Fruit fly (Drosophila melanogaster) whole organism, pupa: ENCODE results near the gene Obp19c.

Experiments used
- CG10348 ChIP-seq: fragments of 200-800 bp; sonication (Bioruptor generic); IDR thresholded peaks from 2 replicates; pipeline ENCODE4 v1.3.6; 2022; ENCODE audit warnings: missing biosample characterization, missing genetic modification characterization
- CG12605 ChIP-seq: fragments of 200-800 bp; sonication (Bioruptor generic); IDR thresholded peaks from 2 replicates; pipeline ENCODE4 v1.3.6; 2022; ENCODE audit warnings: missing biosample characterization, missing genetic modification characterization
- CG13204 ChIP-seq: fragments of 200-800 bp; sonication (Bioruptor generic); optimal IDR thresholded peaks from 2 replicates; lab custom pipeline; 2018; ENCODE audit warnings: missing biosample characterization, mild to moderate bottlenecking, missing genetic modification characterization, moderate library complexity
- CG14655 ChIP-seq: fragments of 200-800 bp; sonication (Bioruptor generic); optimal IDR thresholded peaks from 3 replicates; lab custom pipeline; 2017; ENCODE audit warnings: mild to moderate bottlenecking, missing biosample characterization, missing genetic modification reagents, missing genetic modification characterization
- CG15710 ChIP-seq: fragments of 200-800 bp; sonication (Bioruptor generic); optimal IDR thresholded peaks from 2 replicates; lab custom pipeline; 2018; ENCODE audit warnings: missing biosample characterization, mild to moderate bottlenecking, missing genetic modification characterization, moderate library complexity
- CG17806 ChIP-seq: fragments of 200-800 bp; sonication (Bioruptor generic); optimal IDR thresholded peaks from 2 replicates; lab custom pipeline; 2018; ENCODE audit warnings: missing biosample characterization, mild to moderate bottlenecking, missing genetic modification characterization, moderate library complexity
- CG32121 ChIP-seq: fragments of 200-800 bp; sonication (Bioruptor generic); IDR thresholded peaks from 2 replicates; pipeline ENCODE4 v1.3.6; 2022; ENCODE audit warnings: missing biosample characterization, missing genetic modification characterization
- CG34367 ChIP-seq: fragments of 200-800 bp; sonication (Bioruptor generic); optimal IDR thresholded peaks from 2 replicates; lab custom pipeline; 2018; ENCODE audit warnings: missing biosample characterization, mild to moderate bottlenecking, missing genetic modification characterization
- CG4496 ChIP-seq: fragments of 200-800 bp; sonication (Bioruptor generic); IDR thresholded peaks from 3 replicates; pipeline ENCODE4 v1.3.6; 2022; ENCODE audit warnings: missing biosample characterization, missing genetic modification characterization
- CG8159 ChIP-seq: fragments of 200-800 bp; sonication (Bioruptor generic); optimal IDR thresholded peaks from 3 replicates; lab custom pipeline; 2018; ENCODE audit warnings: missing biosample characterization, mild to moderate bottlenecking, missing genetic modification characterization, moderate library complexity
- CG8301 ChIP-seq: fragments of 200-800 bp; sonication (Bioruptor generic); optimal IDR thresholded peaks from 2 replicates; lab custom pipeline; 2018; ENCODE audit warnings: missing biosample characterization, mild to moderate bottlenecking, missing genetic modification characterization
- CG9948 ChIP-seq: fragments of 200-800 bp; sonication (Bioruptor generic); optimal IDR thresholded peaks from 2 replicates; lab custom pipeline; 2018; ENCODE audit warnings: missing biosample characterization, mild to moderate bottlenecking, missing genetic modification characterization, moderate library complexity
- D1 ChIP-seq: fragments of 200-800 bp; sonication (Bioruptor generic); optimal IDR thresholded peaks from 2 replicates; lab custom pipeline; 2018; ENCODE audit warnings: missing biosample characterization, mild to moderate bottlenecking, missing genetic modification characterization, moderate library complexity
- EcR ChIP-seq: fragments of 200-800 bp; sonication (Bioruptor generic); optimal IDR thresholded peaks from 3 replicates; lab custom pipeline; 2019; ENCODE audit warnings: missing biosample characterization, missing genetic modification characterization, mild to moderate bottlenecking, moderate library complexity, missing genetic modification reagents
- Ets98B ChIP-seq: fragments of 200-800 bp; sonication (Bioruptor generic); IDR thresholded peaks from 2 replicates; pipeline ENCODE4 v1.3.6; 2022; ENCODE audit warnings: missing biosample characterization, missing genetic modification characterization
- Pif1A ChIP-seq: fragments of 200-800 bp; sonication (Bioruptor generic); optimal IDR thresholded peaks from 3 replicates; lab custom pipeline; 2016; ENCODE audit warnings: missing biosample characterization, missing genetic modification characterization
- Pif1B ChIP-seq: fragments of 200-800 bp; sonication (Bioruptor generic); optimal IDR thresholded peaks from 3 replicates; lab custom pipeline; 2016; ENCODE audit warnings: missing biosample characterization, missing genetic modification characterization
- Snoo ChIP-seq: fragments of 200-800 bp; sonication (Bioruptor generic); optimal IDR thresholded peaks from 3 replicates; lab custom pipeline; 2017; ENCODE audit warnings: missing biosample characterization, mild to moderate bottlenecking, missing genetic modification characterization, inconsistent platforms
- fd96Ca ChIP-seq: fragments of 200-800 bp; sonication (Bioruptor generic); IDR thresholded peaks from 3 replicates; pipeline ENCODE4 v1.3.6; 2022; ENCODE audit warnings: missing biosample characterization, missing genetic modification characterization
- gl ChIP-seq: fragments of 200-800 bp; sonication (Bioruptor generic); optimal IDR thresholded peaks from 2 replicates; lab custom pipeline; 2018; ENCODE audit warnings: missing biosample characterization, mild to moderate bottlenecking, missing genetic modification characterization
- rn ChIP-seq: fragments of 200-800 bp; sonication (Bioruptor generic); IDR thresholded peaks from 2 replicates; pipeline ENCODE4 v1.3.6; 2022; ENCODE audit warnings: missing biosample characterization, missing genetic modification characterization

Gene Obp19c

dm6 chrX:20393580-20393979, 25.2 kb downstream of the Obp19c start, which contains the start of gene Syx16:
Gene Syx16 (minus strand): TSS chrX:20393751.
- no peak for TF ChIP-seq CG34367 (tag; lab: Kevin White, UChicago)
- TF ChIP-seq CG32121 (GFP tag; lab: Robert Waterston, UW): no peak
- TF ChIP-seq Pif1A (GFP tag; lab: Kevin White, UChicago): no peak
- TF ChIP-seq, all 21 proteins: peak for 0

- no peak for TF ChIP-seq CG17806 (tag; lab: Kevin White, UChicago)
- TF ChIP-seq Ets98B (GFP tag; lab: Robert Waterston, UW): no peak
- TF ChIP-seq Pif1B: no peak
- TF ChIP-seq CG32121 (GFP tag; lab: Robert Waterston, UW): no peak
- TF ChIP-seq CG14655 (GFP tag; lab: Kevin White, UChicago): no peak
- no peak for TF ChIP-seq CG8301
- no peak for TF ChIP-seq D1 (tag; lab: Kevin White, UChicago)
- TF ChIP-seq CG10348 (GFP tag; lab: Robert Waterston, UW): no peak
- no peak for TF ChIP-seq CG4496 (GFP tag; lab: Robert Waterston, UW)
- TF ChIP-seq Snoo (tag; lab: Kevin White, UChicago): no peak
- TF ChIP-seq CG9948 (tag; lab: Kevin White, UChicago): no peak
- no peak for TF ChIP-seq gl (tag; lab: Kevin White, UChicago)
- TF ChIP-seq CG12605 (GFP tag; lab: Robert Waterston, UW): no peak
- TF ChIP-seq rn (GFP tag; lab: Robert Waterston, UW): no peak
- no peak for TF ChIP-seq EcR (GFP tag; lab: Kevin White, UChicago)
Observed at dm6 chrX:20391230-20391629, 27.5 kb downstream of the Obp19c start.

- TF ChIP-seq CG32121 (GFP tag; lab: Robert Waterston, UW) (no peak), CG34367 (tag; lab: Kevin White, UChicago) (no peak), gl (tag; lab: Kevin White, UChicago) (no peak), EcR (GFP tag; lab: Kevin White, UChicago) (no peak), CG15710 (tag; lab: Kevin White, UChicago) (no peak), CG8301 (no peak), Pif1A (GFP tag; lab: Kevin White, UChicago) (no peak), CG17806 (tag; lab: Kevin White, UChicago) (no peak), CG4496 (GFP tag; lab: Robert Waterston, UW) (no peak), CG14655 (GFP tag; lab: Kevin White, UChicago) (no peak), rn (GFP tag; lab: Robert Waterston, UW) (no peak), CG13204 (GFP tag; lab: Kevin White, UChicago) (no peak), D1 (tag; lab: Kevin White, UChicago) (no peak), Snoo (tag; lab: Kevin White, UChicago) (no peak), CG8159 (no peak), Ets98B (GFP tag; lab: Robert Waterston, UW) (no peak), CG9948 (tag; lab: Kevin White, UChicago) (no peak), Pif1B (no peak), fd96Ca (GFP tag; lab: Robert Waterston, UW) (no peak), CG10348 (GFP tag; lab: Robert Waterston, UW) (no peak)
Observed at dm6 chrX:20390706-20391105, 28.1 kb downstream of the Obp19c start, which contains the start of gene jb. Gene jb (minus strand): TSS chrX:20390806.

DNA sequence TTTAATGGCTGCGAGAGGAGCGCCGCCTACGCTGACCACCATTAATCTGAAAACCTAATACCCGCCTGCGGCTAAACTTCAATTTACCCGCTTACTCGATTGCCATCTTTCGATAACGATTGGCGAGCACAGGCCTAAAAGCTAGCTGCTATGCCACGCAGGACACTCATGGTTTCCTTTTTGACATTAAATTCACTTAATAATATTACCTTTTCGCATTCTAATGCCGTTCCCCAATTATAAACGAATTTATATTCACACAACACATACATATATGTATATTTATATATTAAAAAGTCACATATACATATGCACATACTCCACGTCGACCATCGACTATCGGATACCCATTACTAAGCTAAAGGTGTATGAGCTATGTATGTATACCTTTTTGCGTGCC, 29.1 kb downstream of the Obp19c start:
- TF ChIP-seq CG13204 (GFP tag; lab: Kevin White, UChicago): no peak
- TF ChIP-seq CG34367 (tag; lab: Kevin White, UChicago): no peak
- no peak for TF ChIP-seq fd96Ca (GFP tag; lab: Robert Waterston, UW)
- TF ChIP-seq gl (tag; lab: Kevin White, UChicago): no peak
- no peak for TF ChIP-seq CG14655 (GFP tag; lab: Kevin White, UChicago)
- no peak for TF ChIP-seq rn (GFP tag; lab: Robert Waterston, UW)
- TF ChIP-seq CG12605 (GFP tag; lab: Robert Waterston, UW): no peak
- no peak for TF ChIP-seq CG17806 (tag; lab: Kevin White, UChicago)
- no peak for TF ChIP-seq Pif1B
- no peak for TF ChIP-seq CG4496 (GFP tag; lab: Robert Waterston, UW)
- TF ChIP-seq Snoo (tag; lab: Kevin White, UChicago): no peak
- TF ChIP-seq CG10348 (GFP tag; lab: Robert Waterston, UW): no peak
- TF ChIP-seq CG8301: no peak
- TF ChIP-seq CG15710 (tag; lab: Kevin White, UChicago): no peak
- no peak for TF ChIP-seq Ets98B (GFP tag; lab: Robert Waterston, UW)
- no peak for TF ChIP-seq D1 (tag; lab: Kevin White, UChicago)
- TF ChIP-seq Pif1A (GFP tag; lab: Kevin White, UChicago): no peak
- no peak for TF ChIP-seq CG9948 (tag; lab: Kevin White, UChicago)
- no peak for TF ChIP-seq CG32121 (GFP tag; lab: Robert Waterston, UW)
- no peak for TF ChIP-seq EcR (GFP tag; lab: Kevin White, UChicago)

DNA sequence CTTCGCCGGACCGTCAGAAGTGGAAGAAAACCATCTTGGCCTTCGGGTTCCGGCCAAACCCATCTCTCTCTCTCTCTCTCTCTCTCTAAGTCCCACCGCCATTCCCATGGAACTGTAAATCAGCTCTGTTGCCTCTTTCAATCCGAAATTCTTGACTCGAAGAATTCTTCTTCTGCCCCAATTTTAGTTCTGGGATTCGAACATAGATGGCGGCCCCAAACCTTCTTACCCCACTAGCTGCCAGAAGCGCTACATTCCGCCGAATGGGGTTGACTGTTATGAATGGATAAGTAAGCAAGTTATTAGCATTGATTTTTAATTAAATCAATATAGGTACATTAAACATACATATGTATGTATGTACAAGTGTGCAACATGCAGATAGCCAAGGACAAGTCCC, 32.9 kb downstream of the Obp19c start:
- TF ChIP-seq Pif1B: no peak
- no peak for TF ChIP-seq CG13204 (GFP tag; lab: Kevin White, UChicago)
- no peak for TF ChIP-seq CG10348 (GFP tag; lab: Robert Waterston, UW)
- no peak for TF ChIP-seq D1 (tag; lab: Kevin White, UChicago)
- TF ChIP-seq CG14655 (GFP tag; lab: Kevin White, UChicago): no peak
- TF ChIP-seq gl (tag; lab: Kevin White, UChicago): no peak
- TF ChIP-seq Pif1A (GFP tag; lab: Kevin White, UChicago): no peak
- no peak for TF ChIP-seq CG8301
- TF ChIP-seq fd96Ca (GFP tag; lab: Robert Waterston, UW): no peak

dm6 chrX:20376422-20376821, 42.3 kb downstream of the Obp19c start, which contains the start of gene CG12679:
Gene CG12679 (minus strand): TSS chrX:20376522.
- TF ChIP-seq CG8159: no peak
- TF ChIP-seq CG32121 (GFP tag; lab: Robert Waterston, UW): no peak
- no peak for TF ChIP-seq fd96Ca (GFP tag; lab: Robert Waterston, UW)
- no peak for TF ChIP-seq CG12605 (GFP tag; lab: Robert Waterston, UW)
- TF ChIP-seq CG4496 (GFP tag; lab: Robert Waterston, UW): no peak
- no peak for TF ChIP-seq CG17806 (tag; lab: Kevin White, UChicago)
- no peak for TF ChIP-seq CG10348 (GFP tag; lab: Robert Waterston, UW)
- TF ChIP-seq rn (GFP tag; lab: Robert Waterston, UW): no peak
- no peak for TF ChIP-seq EcR (GFP tag; lab: Kevin White, UChicago)
- TF ChIP-seq CG34367 (tag; lab: Kevin White, UChicago): no peak
- no peak for TF ChIP-seq CG15710 (tag; lab: Kevin White, UChicago)
- no peak for TF ChIP-seq CG8301
- no peak for TF ChIP-seq CG13204 (GFP tag; lab: Kevin White, UChicago)
- no peak for TF ChIP-seq gl (tag; lab: Kevin White, UChicago)
- no peak for TF ChIP-seq CG14655 (GFP tag; lab: Kevin White, UChicago)
- no peak for TF ChIP-seq Snoo (tag; lab: Kevin White, UChicago)
- TF ChIP-seq Pif1A (GFP tag; lab: Kevin White, UChicago): no peak
